Fruit fly (Drosophila melanogaster) whole organism, embryonic: ENCODE results near the gene lab.

Experiments
- Ada2b ChIP-seq: fragments of 200-800 bp; sonication (Bioruptor generic); IDR thresholded peaks from 2 replicates; pipeline ENCODE4 v1.3.6; 2022; ENCODE audit warnings: missing biosample characterization, missing genetic modification characterization
- Aef1 ChIP-seq: fragments of 200-800 bp; sonication (Bioruptor generic); IDR thresholded peaks from 3 replicates; pipeline ENCODE4 v1.3.6; 2022; ENCODE audit warnings: missing biosample characterization, missing genetic modification characterization
- Atf-2 ChIP-seq: fragments of 200-800 bp; sonication (Bioruptor generic); optimal IDR thresholded peaks from 2 replicates; lab custom pipeline; 2016; ENCODE audit warnings: missing biosample characterization, missing genetic modification characterization
- B-H1 ChIP-seq: fragments of 200-800 bp; sonication (Bioruptor generic); IDR thresholded peaks from 3 replicates; pipeline ENCODE4 v1.3.6; 2022; ENCODE audit warnings: missing biosample characterization, missing genetic modification characterization
- CG1024 ChIP-seq: fragments of 200-800 bp; sonication (Bioruptor generic); IDR thresholded peaks from 2 replicates; pipeline ENCODE4 v1.3.6; 2022; ENCODE audit warnings: missing biosample characterization, missing genetic modification characterization
- CG10366 ChIP-seq: fragments of 200-800 bp; sonication (Bioruptor generic); IDR thresholded peaks from 2 replicates; pipeline ENCODE4 v1.3.6; 2022; ENCODE audit warnings: missing biosample characterization, missing genetic modification characterization
- CG11456 ChIP-seq: fragments of 200-800 bp; sonication (Bioruptor generic); IDR thresholded peaks from 3 replicates; pipeline ENCODE4 v1.3.6; 2022; ENCODE audit warnings: missing biosample characterization, missing genetic modification characterization
- CG11696 ChIP-seq: fragments of 200-800 bp; sonication (Bioruptor generic); IDR thresholded peaks from 2 replicates; pipeline ENCODE4 v1.3.6; 2022; ENCODE audit warnings: missing biosample characterization, missing genetic modification characterization
- CG12236 ChIP-seq: fragments of 200-800 bp; sonication (Bioruptor generic); optimal IDR thresholded peaks from 2 replicates; lab custom pipeline; 2016; ENCODE audit warnings: missing biosample characterization, missing genetic modification characterization
- CG14050 ChIP-seq: fragments of 200-800 bp; sonication (Bioruptor generic); IDR thresholded peaks from 3 replicates; pipeline ENCODE4 v1.3.6; 2022; ENCODE audit warnings: missing biosample characterization, missing genetic modification characterization
- CG16815 ChIP-seq: fragments of 200-800 bp; sonication (Bioruptor generic); optimal IDR thresholded peaks from 3 replicates; lab custom pipeline; 2017; ENCODE audit warnings: missing biosample characterization, mild to moderate bottlenecking, missing genetic modification characterization
- CG16863 ChIP-seq: fragments of 200-800 bp; sonication (Bioruptor generic); optimal IDR thresholded peaks from 3 replicates; lab custom pipeline; 2016; ENCODE audit warnings: missing biosample characterization, missing genetic modification characterization
- CG17829 ChIP-seq: fragments of 200-800 bp; optimal IDR thresholded peaks from 2 replicates; lab custom pipeline; 2019; ENCODE audit warnings: missing biosample characterization, mild to moderate bottlenecking, missing genetic modification characterization, moderate library complexity
- CG18599 ChIP-seq: fragments of 200-800 bp; sonication (Bioruptor generic); optimal IDR thresholded peaks from 3 replicates; lab custom pipeline; 2017; ENCODE audit warnings: missing biosample characterization, missing genetic modification characterization, mild to moderate bottlenecking, moderate library complexity, missing genetic modification reagents
- CG4424 ChIP-seq: fragments of 200-800 bp; sonication (Bioruptor generic); optimal IDR thresholded peaks from 3 replicates; lab custom pipeline; 2016; ENCODE audit warnings: missing biosample characterization, missing genetic modification characterization
- CG4707 ChIP-seq: fragments of 200-800 bp; sonication (Bioruptor generic); optimal IDR thresholded peaks from 2 replicates; lab custom pipeline; 2018; ENCODE audit warnings: missing biosample characterization, mild to moderate bottlenecking, missing genetic modification characterization, moderate library complexity
- CG6175 ChIP-seq: fragments of 200-800 bp; sonication (Bioruptor generic); IDR thresholded peaks from 3 replicates; pipeline ENCODE4 v1.3.6; 2022; ENCODE audit warnings: missing biosample characterization, missing genetic modification characterization
- CG6254 ChIP-seq: fragments of 200-800 bp; sonication (Bioruptor generic); optimal IDR thresholded peaks from 3 replicates; lab custom pipeline; 2017; ENCODE audit warnings: mild to moderate bottlenecking, missing biosample characterization, missing genetic modification reagents, missing genetic modification characterization
- CG6689 ChIP-seq: fragments of 200-800 bp; sonication (Bioruptor generic); IDR thresholded peaks from 2 replicates; pipeline ENCODE4 v1.3.6; 2022; ENCODE audit warnings: missing biosample characterization, missing genetic modification characterization
- CG8089 ChIP-seq: fragments of 200-800 bp; sonication (Bioruptor generic); optimal IDR thresholded peaks from 3 replicates; lab custom pipeline; 2016; ENCODE audit warnings: missing biosample characterization, missing genetic modification characterization
- CG9437 ChIP-seq: fragments of 200-800 bp; sonication (Bioruptor generic); optimal IDR thresholded peaks from 2 replicates; lab custom pipeline; 2018; ENCODE audit warnings: missing biosample characterization, mild to moderate bottlenecking, missing genetic modification characterization
- Dek ChIP-seq: fragments of 200-800 bp; sonication (Bioruptor generic); optimal IDR thresholded peaks from 3 replicates; lab custom pipeline; 2019; ENCODE audit warnings: missing biosample characterization, mild to moderate bottlenecking, missing genetic modification characterization, moderate library complexity
- Doc2 ChIP-seq: fragments of 200-800 bp; sonication (Bioruptor generic); IDR thresholded peaks from 2 replicates; pipeline ENCODE4 v1.3.6; 2022; ENCODE audit warnings: missing biosample characterization, missing genetic modification characterization
- Doc3 ChIP-seq: fragments of 200-800 bp; sonication (Bioruptor generic); IDR thresholded peaks from 3 replicates; pipeline ENCODE4 v1.3.6; 2022; ENCODE audit warnings: missing biosample characterization, missing genetic modification characterization; ENCODE audit not compliant: partially characterized antibody
- Elba2 ChIP-seq: fragments of 200-800 bp; sonication (Bioruptor generic); optimal IDR thresholded peaks from 3 replicates; lab custom pipeline; 2016; ENCODE audit warnings: missing biosample characterization, missing genetic modification characterization
- Fer3 ChIP-seq: fragments of 200-800 bp; sonication (Bioruptor generic); optimal IDR thresholded peaks from 2 replicates; lab custom pipeline; 2018; ENCODE audit warnings: missing biosample characterization, mild to moderate bottlenecking, missing genetic modification characterization, moderate library complexity
- Hmx ChIP-seq: fragments of 200-800 bp; sonication (Bioruptor generic); optimal IDR thresholded peaks from 2 replicates; lab custom pipeline; 2016; ENCODE audit warnings: missing biosample characterization, missing genetic modification characterization
- Lhr ChIP-seq: fragments of 200-800 bp; sonication (Bioruptor generic); optimal IDR thresholded peaks from 3 replicates; lab custom pipeline; 2017; ENCODE audit warnings: mild to moderate bottlenecking, missing biosample characterization, missing genetic modification reagents, missing genetic modification characterization
- Lpt ChIP-seq: fragments of >200 bp; optimal IDR thresholded peaks from 2 replicates; lab custom pipeline; 2018; ENCODE audit warnings: missing biosample characterization, missing genetic modification characterization
- Optix ChIP-seq: fragments of 200-800 bp; sonication (Bioruptor generic); IDR thresholded peaks from 3 replicates; pipeline ENCODE4 v1.3.6; 2022; ENCODE audit warnings: missing biosample characterization, missing genetic modification characterization
- ab ChIP-seq: fragments of 200-800 bp; sonication (Bioruptor generic); optimal IDR thresholded peaks from 2 replicates; lab custom pipeline; 2016; ENCODE audit warnings: missing biosample characterization, missing genetic modification characterization
- ac ChIP-seq: fragments of 200-800 bp; sonication (Bioruptor generic); optimal IDR thresholded peaks from 3 replicates; lab custom pipeline; 2017; ENCODE audit warnings: missing biosample characterization, mild to moderate bottlenecking, missing genetic modification characterization
- aop ChIP-seq: fragments of 200-800 bp; sonication (Bioruptor generic); IDR thresholded peaks from 2 replicates; pipeline ENCODE4 v1.3.6; 2022; ENCODE audit warnings: missing biosample characterization, missing genetic modification characterization
- cas ChIP-seq: fragments of 200-800 bp; sonication (Bioruptor generic); IDR thresholded peaks from 2 replicates; pipeline ENCODE4 v1.3.6; 2022; ENCODE audit warnings: missing biosample characterization, missing genetic modification characterization
- caup ChIP-seq: fragments of 200-800 bp; sonication (Bioruptor generic); optimal IDR thresholded peaks from 3 replicates; lab custom pipeline; 2017; ENCODE audit warnings: missing biosample characterization, mild to moderate bottlenecking, missing genetic modification characterization, moderate library complexity; ENCODE audit not compliant: severe bottlenecking
- corto ChIP-seq: fragments of 200-800 bp; sonication (Bioruptor generic); optimal IDR thresholded peaks from 2 replicates; lab custom pipeline; 2016; ENCODE audit warnings: missing biosample characterization, mild to moderate bottlenecking, missing genetic modification characterization, moderate library complexity
- cwo ChIP-seq: fragments of 200-800 bp; sonication (Bioruptor generic); optimal IDR thresholded peaks from 3 replicates; lab custom pipeline; 2017; ENCODE audit warnings: missing biosample characterization, missing genetic modification characterization, mild to moderate bottlenecking, moderate library complexity, missing genetic modification reagents
- dan ChIP-seq: fragments of 200-800 bp; sonication (Bioruptor generic); IDR thresholded peaks from 2 replicates; pipeline ENCODE4 v1.3.6; 2022; ENCODE audit warnings: missing biosample characterization, missing genetic modification characterization
- eyg ChIP-seq: fragments of 200-800 bp; sonication (Bioruptor generic); optimal IDR thresholded peaks from 3 replicates; lab custom pipeline; 2016; ENCODE audit warnings: missing biosample characterization, missing genetic modification characterization
- hb ChIP-seq: fragments of 200-800 bp; sonication (Bioruptor generic); IDR thresholded peaks from 3 replicates; pipeline ENCODE4 v1.3.6; 2022; ENCODE audit warnings: missing biosample characterization, missing genetic modification characterization; ENCODE audit not compliant: partially characterized antibody
- kay ChIP-seq: fragments of 200-800 bp; sonication (Bioruptor generic); optimal IDR thresholded peaks from 2 replicates; lab custom pipeline; 2016; ENCODE audit warnings: missing biosample characterization, missing genetic modification characterization
- maf-S ChIP-seq: fragments of 200-800 bp; sonication (Bioruptor generic); optimal IDR thresholded peaks from 2 replicates; lab custom pipeline; 2016; ENCODE audit warnings: missing biosample characterization, missing genetic modification characterization
- odd ChIP-seq: fragments of 200-800 bp; sonication (Bioruptor generic); optimal IDR thresholded peaks from 2 replicates; lab custom pipeline; 2017; ENCODE audit warnings: missing biosample characterization, mild to moderate bottlenecking, missing genetic modification characterization
- org-1 ChIP-seq: fragments of 200-800 bp; sonication (Bioruptor generic); optimal IDR thresholded peaks from 2 replicates; lab custom pipeline; 2017; ENCODE audit warnings: missing biosample characterization, missing genetic modification characterization
- ranshi ChIP-seq: fragments of 200-800 bp; sonication (Bioruptor generic); IDR thresholded peaks from 2 replicates; pipeline ENCODE4 v1.3.6; 2022; ENCODE audit warnings: missing biosample characterization, missing genetic modification characterization
- sc ChIP-seq, 3 experiments: fragments of >200 bp in 2 of 3; fragments of 200-800 bp in 1 of 3; sonication (Bioruptor generic) in 1 of 3; optimal IDR thresholded peaks; 2 replicates in 2 of 3; 3 replicates in 1 of 3; lab custom pipeline; 2017; ENCODE audit warnings: mild to moderate bottlenecking in 1 of 3, missing biosample characterization in 1 of 3, missing genetic modification characterization in 1 of 3, missing genetic modification reagents in 1 of 3
- sna ChIP-seq: fragments of 200-800 bp; sonication (Bioruptor generic); IDR thresholded peaks from 2 replicates; pipeline ENCODE4 v1.3.6; 2022; ENCODE audit warnings: missing biosample characterization, missing genetic modification characterization; ENCODE audit not compliant: partially characterized antibody
- ssp ChIP-seq: fragments of 200-800 bp; sonication (Bioruptor generic); IDR thresholded peaks from 2 replicates; pipeline ENCODE4 v1.3.6; 2022; ENCODE audit warnings: missing biosample characterization, missing genetic modification characterization
- stc ChIP-seq: fragments of 200-800 bp; sonication (Bioruptor generic); IDR thresholded peaks from 2 replicates; pipeline ENCODE4 v1.3.6; 2022; ENCODE audit warnings: missing biosample characterization, missing genetic modification characterization

lab gene

DNA sequence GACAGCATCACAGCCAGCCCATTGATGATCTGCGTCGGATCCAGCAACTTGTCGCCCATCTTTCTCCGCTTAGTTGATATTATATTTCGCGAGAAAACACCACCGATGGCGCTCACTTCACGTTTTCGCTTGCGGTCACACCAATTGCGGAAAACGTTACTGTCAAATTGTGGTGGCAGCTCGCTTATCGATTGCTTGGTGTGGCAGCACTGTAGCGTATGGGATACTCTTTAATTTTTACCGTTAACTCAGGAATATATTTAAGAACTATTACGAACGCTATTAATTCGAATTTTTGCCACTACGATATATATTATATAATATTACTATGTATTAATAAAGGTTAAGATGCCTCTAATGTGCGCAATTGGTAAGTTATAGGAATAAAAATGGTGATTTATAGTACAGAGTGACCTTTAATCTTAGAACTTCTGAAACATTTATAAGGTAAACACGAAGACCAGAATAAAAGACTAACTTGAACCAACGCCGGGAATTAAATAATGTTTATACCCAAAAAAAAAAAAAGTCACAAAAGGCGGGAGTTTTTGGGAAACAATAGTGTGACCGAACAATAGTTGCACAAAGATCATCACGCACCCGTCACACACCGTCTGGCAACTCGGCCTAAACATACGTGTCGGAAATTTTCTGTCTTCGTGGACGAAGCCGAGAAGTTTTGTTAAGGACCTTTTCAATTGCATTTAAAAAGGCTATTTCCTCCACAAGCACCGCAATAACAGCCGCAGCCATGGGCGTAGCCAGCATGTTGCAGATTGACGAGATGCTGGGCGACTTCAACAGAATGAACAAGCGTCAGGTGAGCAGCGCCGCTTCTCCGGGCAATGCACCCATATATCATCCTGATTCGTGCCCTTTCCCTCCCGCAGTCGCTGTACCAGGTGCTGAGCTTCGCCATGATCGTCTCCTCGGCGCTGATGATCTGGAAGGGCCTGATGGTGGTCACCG lies 20.8 kb downstream of the lab start, which contains the start of the genes CG1307 and twr (continued):
- TF ChIP-seq hb (GFP tag; lab: Robert Waterston, UW) (no peak), cwo (GFP tag; lab: Kevin White, UChicago) (no peak), cas (GFP tag; lab: Robert Waterston, UW) (no peak), CG12236 (GFP tag; lab: Kevin White, UChicago) (no peak), CG1024 (GFP tag; lab: Robert Waterston, UW) (peak; percentile 8; the same call in 1 of the 2 replicates), ac (GFP tag; lab: Kevin White, UChicago) (no peak), Hmx (no peak), aop (GFP tag; lab: Robert Waterston, UW) (no peak), CG10366 (GFP tag; lab: Robert Waterston, UW) (no peak), Atf-2 (GFP tag; lab: Kevin White, UChicago) (no peak), ranshi (0 out of 2 replicates have a peak, but pooled peaks have one; percentile 13), ssp (GFP tag; lab: Robert Waterston, UW) (peak; percentile 51; the same call in 1 of the 2 replicates), CG4707 (GFP tag; lab: Kevin White, UChicago) (no peak), Aef1 (GFP tag; lab: Robert Waterston, UW) (peak; percentile 24; the same call in 1 of the 3 replicates), CG6175 (GFP tag; lab: Robert Waterston, UW) (no peak), maf-S (no peak), B-H1 (GFP tag; lab: Robert Waterston, UW) (no peak), org-1 (GFP tag; lab: Kevin White, UChicago) (no peak), CG18599 (no peak), CG11696 (GFP tag; lab: Robert Waterston, UW) (no peak), CG6254 (GFP tag; lab: Kevin White, UChicago) (no peak), Fer3 (tag; lab: Kevin White, UChicago) (no peak), sna (GFP tag; lab: Robert Waterston, UW) (no peak), CG8089 (GFP tag; lab: Kevin White, UChicago) (no peak), corto (GFP tag; lab: Kevin White, UChicago) (no peak), CG16863 (no peak), ab (GFP tag; lab: Kevin White, UChicago) (no peak), stc (GFP tag; lab: Robert Waterston, UW) (no peak; the same call in 1 of the 2 replicates), Ada2b (GFP tag; lab: Robert Waterston, UW) (no peak), kay (GFP tag; lab: Kevin White, UChicago) (no peak), CG16815 (no peak), CG6689 (GFP tag; lab: Robert Waterston, UW) (peak; percentile 41), Elba2 (GFP tag; lab: Kevin White, UChicago) (no peak), CG4424 (GFP tag; lab: Kevin White, UChicago) (no peak), CG14050 (GFP tag; lab: Robert Waterston, UW) (no peak), CG11456 (GFP tag; lab: Robert Waterston, UW) (peak; percentile 60; the same call in 1 of the 3 replicates), Doc3 (GFP tag; lab: Robert Waterston, UW) (no peak), Optix (no peak), odd (no peak), eyg (GFP tag; lab: Kevin White, UChicago) (no peak), sc (optimal IDR thresholded peaks at IDR 0.05; lab: Kevin White, UChicago) (no peak), sc (GFP tag; optimal IDR thresholded peaks at IDR 0.05; lab: Kevin White, UChicago) (no peak), Doc2 (no peak), dan (GFP tag; lab: Robert Waterston, UW) (no peak), Lhr (peak; percentile 29), Lpt (GFP tag; lab: Kevin White, UChicago) (no peak), caup (no peak), Dek (peak; percentile 51), CG17829 (tag; lab: Kevin White, UChicago) (peak; percentile 61), CG9437 (GFP tag; lab: Kevin White, UChicago) (peak; percentile 97)
